Worm (Caenorhabditis elegans) whole organism, midembryonic: Measurements from ENCODE around the gene mod-1.

Source experiments
- T22C8.4 ChIP-seq: fragments of 200-800 bp; sonication (Bioruptor generic); IDR thresholded peaks from 2 replicates; pipeline ENCODE4 v1.3.6; 2022; ENCODE audit warnings: missing genetic modification characterization, missing compliant biosample characterization
- cog-1 ChIP-seq: sonication (generic microtip); optimal IDR thresholded peaks from 2 replicates; lab custom pipeline; 2016; ENCODE audit warnings: missing genetic modification characterization, missing compliant biosample characterization
- flt-1 ChIP-seq: fragments of 200-800 bp; sonication (Bioruptor generic); IDR thresholded peaks from 2 replicates; pipeline ENCODE4 v1.3.6; 2022; ENCODE audit warnings: missing genetic modification characterization, missing compliant biosample characterization
- med-1 ChIP-seq: sonication (generic microtip); optimal IDR thresholded peaks from 2 replicates; lab custom pipeline; 2017; ENCODE audit warnings: missing genetic modification characterization, mild to moderate bottlenecking, missing compliant biosample characterization, antibody characterized with exemption, missing genetic modification reagents; ENCODE audit not compliant: insufficient read depth
- tab-1 ChIP-seq: fragments of 200-800 bp; sonication (Bioruptor generic); IDR thresholded peaks from 2 replicates; pipeline ENCODE4 v1.3.6; 2022; ENCODE audit warnings: missing genetic modification characterization, missing compliant biosample characterization
- ztf-29 ChIP-seq: fragments of 200-800 bp; sonication (Bioruptor generic); IDR thresholded peaks from 2 replicates; pipeline ENCODE4 v1.3.6; 2022; ENCODE audit warnings: missing genetic modification reagents, missing genetic modification characterization, missing compliant biosample characterization

DNA sequence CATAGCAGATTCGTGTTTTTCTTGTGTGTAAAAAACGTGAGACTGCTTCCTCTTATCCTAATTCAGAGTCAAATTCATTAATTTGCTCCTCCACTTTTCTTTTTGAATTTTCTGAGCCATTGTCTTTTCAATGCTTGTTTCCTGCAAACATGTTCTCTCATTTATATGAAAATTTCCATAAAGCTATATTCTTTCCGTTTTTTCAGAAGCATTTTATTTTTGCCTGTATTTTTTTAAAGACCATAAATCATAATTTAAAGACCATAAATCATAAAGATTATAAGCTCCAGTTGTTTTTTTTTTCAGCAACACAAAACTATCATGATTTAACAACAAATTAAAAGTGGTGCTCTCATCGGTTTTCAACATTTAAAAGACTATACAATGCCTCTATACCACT lies 6.9 kb downstream of the mod-1 start, which contains the start of gene frpr-11:
- no peak for TF ChIP-seq flt-1 (GFP tag; lab: Robert Waterston, UW)
- no peak for TF ChIP-seq cog-1
- no peak for TF ChIP-seq ztf-29 (GFP tag; lab: Robert Waterston, UW)
- TF ChIP-seq tab-1 (GFP tag; lab: Robert Waterston, UW): no peak
- TF ChIP-seq T22C8.4 (GFP tag; lab: Robert Waterston, UW): no peak
- TF ChIP-seq med-1 (GFP tag; lab: Kevin White, UChicago): no peak
